Fruit fly (Drosophila melanogaster) whole organism, adult: ENCODE measurements around the gene sNPF.

Source experiments
- CG12768 ChIP-seq: fragments of 200-800 bp; sonication (Bioruptor generic); optimal IDR thresholded peaks from 2 replicates; lab custom pipeline; 2017; ENCODE audit warnings: missing biosample characterization, missing genetic modification characterization, mild to moderate bottlenecking, moderate library complexity, missing genetic modification reagents
- CG1620 ChIP-seq: fragments of 200-800 bp; sonication (Bioruptor generic); optimal IDR thresholded peaks from 2 replicates; lab custom pipeline; 2016; ENCODE audit warnings: missing biosample characterization, missing genetic modification characterization
- CG7045 ChIP-seq: fragments of 200-800 bp; sonication (Bioruptor generic); optimal IDR thresholded peaks from 2 replicates; lab custom pipeline; 2017; ENCODE audit warnings: missing biosample characterization, mild to moderate bottlenecking, missing genetic modification characterization
- Crg-1 ChIP-seq: fragments of 200-800 bp; sonication (Bioruptor generic); optimal IDR thresholded peaks from 2 replicates; lab custom pipeline; 2016; ENCODE audit warnings: missing biosample characterization, missing genetic modification characterization
- Hr96 ChIP-seq: fragments of 200-800 bp; sonication (Bioruptor generic); optimal IDR thresholded peaks from 2 replicates; lab custom pipeline; 2016; ENCODE audit warnings: missing biosample characterization, missing genetic modification characterization
- Mnt ChIP-seq: fragments of 200-800 bp; sonication (Bioruptor generic); optimal IDR thresholded peaks from 2 replicates; lab custom pipeline; 2016; ENCODE audit warnings: missing biosample characterization, mild to moderate bottlenecking, missing genetic modification characterization
- bab1 ChIP-seq: fragments of 200-800 bp; sonication (Bioruptor generic); optimal IDR thresholded peaks from 3 replicates; lab custom pipeline; 2019; ENCODE audit warnings: missing biosample characterization, mild to moderate bottlenecking, missing genetic modification characterization, moderate library complexity
- cic ChIP-seq: fragments of 200-800 bp; sonication (Bioruptor generic); optimal IDR thresholded peaks from 2 replicates; lab custom pipeline; 2017; ENCODE audit warnings: missing biosample characterization, mild to moderate bottlenecking, missing genetic modification characterization, moderate library complexity
- cnc ChIP-seq, 2 experiments: fragments of >200 bp; optimal IDR thresholded peaks; 2 replicates each; lab custom pipeline; 2017
- kay ChIP-seq: fragments of 200-800 bp; sonication (Bioruptor generic); peaks from one replicate; lab custom pipeline; 2016; ENCODE audit warnings: missing biosample characterization, missing genetic modification characterization, borderline replicate concordance
- tj ChIP-seq: fragments of 200-800 bp; sonication (Bioruptor generic); optimal IDR thresholded peaks from 3 replicates; lab custom pipeline; 2017; ENCODE audit warnings: missing biosample characterization, mild to moderate bottlenecking, missing genetic modification characterization, moderate library complexity

DNA sequence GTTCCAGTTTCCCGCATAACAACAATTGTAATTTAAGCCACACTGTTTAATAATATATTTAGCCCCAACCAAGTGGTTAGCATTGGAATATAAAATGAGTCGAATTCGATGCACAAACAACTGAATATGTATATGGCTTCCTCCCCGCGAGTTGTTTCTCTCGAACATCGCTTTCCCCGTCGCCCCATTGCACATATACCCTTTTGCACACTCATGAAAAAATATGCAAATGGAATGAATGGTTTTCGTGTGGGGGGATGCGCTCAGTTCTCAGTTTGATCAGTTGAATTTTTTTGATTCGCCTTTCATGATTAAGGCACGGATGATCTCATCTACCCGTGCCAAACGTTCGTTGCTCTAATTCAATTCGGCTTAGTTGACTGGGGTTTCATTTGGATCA lies 53.1 kb downstream of the sNPF start:
- TF ChIP-seq Mnt (GFP tag; lab: Kevin White, UChicago): no peak
- no peak for TF ChIP-seq CG7045 (GFP tag; lab: Kevin White, UChicago)
- TF ChIP-seq CG12768: peak; percentile 17
- peak; percentile 55 for TF ChIP-seq tj
- TF ChIP-seq bab1 (GFP tag; lab: Kevin White, UChicago): no peak
- TF ChIP-seq cnc (optimal IDR thresholded peaks at IDR 0.05; lab: Kevin White, UChicago): no peak
- no peak for TF ChIP-seq Crg-1 (GFP tag; lab: Kevin White, UChicago)
- TF ChIP-seq kay: peak; percentile 72
- TF ChIP-seq cic (GFP tag; lab: Kevin White, UChicago): no peak
- no peak for TF ChIP-seq CG1620
- TF ChIP-seq Hr96 (GFP tag; lab: Kevin White, UChicago): no peak
